Worm (Caenorhabditis elegans) whole organism, mixed stage, embryonic: ENCODE results near the gene pho-8.

Experiments used
- bed-3 ChIP-seq: fragments of 200-800 bp; sonication (Bioruptor generic); optimal IDR thresholded peaks from 3 replicates; lab custom pipeline; 2018; ENCODE audit warnings: mild to moderate bottlenecking, missing genetic modification characterization, moderate library complexity, missing compliant biosample characterization
- mab-5 ChIP-seq: fragments of 150-350 bp; optimal IDR thresholded peaks from 2 replicates; lab custom pipeline; 2014; ENCODE audit warnings: missing biosample characterization, missing genetic modification characterization
- mep-1 ChIP-seq: fragments of 150-350 bp; optimal IDR thresholded peaks from 2 replicates; lab custom pipeline; 2017; ENCODE audit warnings: missing biosample characterization, missing genetic modification reagents, missing genetic modification characterization, inconsistent platforms
- nhr-237 ChIP-seq: fragments of 150-350 bp; optimal IDR thresholded peaks from 2 replicates; lab custom pipeline; 2014; ENCODE audit warnings: missing biosample characterization, missing genetic modification characterization
- pha-4 ChIP-seq: fragments of 150-350 bp; optimal IDR thresholded peaks from 2 replicates; lab custom pipeline; 2018; ENCODE audit warnings: missing biosample characterization, missing genetic modification reagents, missing genetic modification characterization
- snpc-4 ChIP-seq: fragments of 150-350 bp; optimal IDR thresholded peaks from 2 replicates; lab custom pipeline; 2014; ENCODE audit warnings: missing biosample characterization, missing genetic modification characterization
- sptf-1 ChIP-seq: sonication (generic microtip); optimal IDR thresholded peaks from 2 replicates; lab custom pipeline; 2017; ENCODE audit warnings: mild to moderate bottlenecking, missing genetic modification characterization, moderate library complexity, missing compliant biosample characterization
- ztf-11 ChIP-seq: fragments of 150-350 bp; optimal IDR thresholded peaks from 2 replicates; lab custom pipeline; 2014; ENCODE audit warnings: missing biosample characterization, missing genetic modification characterization

DNA sequence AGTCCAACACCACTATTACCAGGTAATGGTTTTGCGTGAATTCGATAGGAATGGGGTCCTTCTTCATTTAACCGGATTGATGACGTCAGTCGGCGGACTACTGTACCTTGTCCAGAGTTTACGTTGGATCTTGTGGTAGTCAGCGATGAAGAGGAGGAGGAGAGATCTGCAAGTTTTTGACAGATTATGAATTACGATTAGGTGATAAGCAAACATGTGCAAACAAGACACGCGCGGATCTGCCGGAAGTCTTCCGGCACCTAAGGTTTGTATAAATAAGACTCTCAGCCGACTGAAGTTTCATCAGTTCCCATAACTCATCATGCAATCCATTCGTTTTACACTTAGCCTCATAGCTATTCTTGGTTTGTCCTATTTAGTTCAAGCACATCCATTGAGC, 5.8 kb downstream of the pho-8 start, which contains the start of gene idpb-5:
- no peak for TF ChIP-seq snpc-4 (tag; lab: Kevin White, UChicago)
- no peak for TF ChIP-seq mab-5 (tag; lab: Kevin White, UChicago)
- no peak for TF ChIP-seq ztf-11 (tag; lab: Kevin White, UChicago)
- no peak for TF ChIP-seq bed-3
- TF ChIP-seq mep-1 (tag; lab: Kevin White, UChicago) = no peak
- no peak for TF ChIP-seq sptf-1 (tag; lab: Kevin White, UChicago)
- TF ChIP-seq nhr-237 (tag; lab: Kevin White, UChicago) = no peak
- TF ChIP-seq pha-4 (tag; lab: Kevin White, UChicago) = no peak
